Worm (Caenorhabditis elegans) whole organism, L4/young adult: ENCODE results near the gene Y42G9A.3.

Experiments used
- W03F9.2 ChIP-seq: fragments of 150-350 bp; optimal IDR thresholded peaks from 2 replicates; lab custom pipeline; 2014; ENCODE audit warnings: missing biosample characterization, missing genetic modification characterization
- dao-5 ChIP-seq: sonication (generic microtip); optimal IDR thresholded peaks from 2 replicates; lab custom pipeline; 2016; ENCODE audit warnings: missing genotype, missing genetic modification characterization, moderate library complexity, missing compliant biosample characterization
- him-1 ChIP-seq: sonication (generic microtip); optimal IDR thresholded peaks from 2 replicates; lab custom pipeline; 2016; ENCODE audit warnings: missing genotype, missing genetic modification reagents, missing genetic modification characterization, missing compliant biosample characterization

- no peak for TF ChIP-seq him-1 (tag; lab: Kevin White, UChicago)
- no peak for TF ChIP-seq dao-5 (tag; lab: Kevin White, UChicago)
- no peak for TF ChIP-seq W03F9.2 (tag; lab: Kevin White, UChicago)
These were observed 22.4 kb upstream of the Y42G9A.3 start for ce11 chrIII:6123647-6124046.
